Worm (Caenorhabditis elegans) whole organism, midembryonic: ENCODE measurements around the gene F29A7.6.

Source experiments
- T22C8.4 ChIP-seq: fragments of 200-800 bp; sonication (Bioruptor generic); IDR thresholded peaks from 2 replicates; pipeline ENCODE4 v1.3.6; 2022; ENCODE audit warnings: missing genetic modification characterization, missing compliant biosample characterization
- cog-1 ChIP-seq: sonication (generic microtip); optimal IDR thresholded peaks from 2 replicates; lab custom pipeline; 2016; ENCODE audit warnings: missing genetic modification characterization, missing compliant biosample characterization
- flt-1 ChIP-seq: fragments of 200-800 bp; sonication (Bioruptor generic); IDR thresholded peaks from 2 replicates; pipeline ENCODE4 v1.3.6; 2022; ENCODE audit warnings: missing genetic modification characterization, missing compliant biosample characterization
- klf-2 ChIP-seq: fragments of 200-800 bp; sonication (Bioruptor generic); conservative IDR thresholded peaks from 2 replicates; pipeline ENCODE4 v1.3.6; 2022; ENCODE audit warnings: missing genetic modification reagents, missing genetic modification characterization, missing compliant biosample characterization
- med-1 ChIP-seq: sonication (generic microtip); optimal IDR thresholded peaks from 2 replicates; lab custom pipeline; 2017; ENCODE audit warnings: missing genetic modification characterization, mild to moderate bottlenecking, missing compliant biosample characterization, antibody characterized with exemption, missing genetic modification reagents; ENCODE audit not compliant: insufficient read depth
- ref-1 ChIP-seq: fragments of 200-800 bp; sonication (Bioruptor generic); conservative IDR thresholded peaks from 2 replicates; pipeline ENCODE4 v1.3.6; 2022; ENCODE audit warnings: missing genetic modification reagents, missing genetic modification characterization, missing compliant biosample characterization
- tab-1 ChIP-seq: fragments of 200-800 bp; sonication (Bioruptor generic); IDR thresholded peaks from 2 replicates; pipeline ENCODE4 v1.3.6; 2022; ENCODE audit warnings: missing genetic modification characterization, missing compliant biosample characterization
- ztf-23 ChIP-seq: fragments of 200-800 bp; sonication (Bioruptor generic); IDR thresholded peaks from 2 replicates; pipeline ENCODE4 v1.3.6; 2022; ENCODE audit warnings: missing genetic modification reagents, missing genetic modification characterization, missing compliant biosample characterization
- ztf-29 ChIP-seq: fragments of 200-800 bp; sonication (Bioruptor generic); IDR thresholded peaks from 2 replicates; pipeline ENCODE4 v1.3.6; 2022; ENCODE audit warnings: missing genetic modification reagents, missing genetic modification characterization, missing compliant biosample characterization

F29A7.6 gene

ce11 chrII:2751278-2751677 is 1.1 kb downstream of the F29A7.6 start:
- TF ChIP-seq ztf-23 = no peak
- TF ChIP-seq cog-1 (tag; lab: Kevin White, UChicago) = no peak
- TF ChIP-seq ztf-29 (GFP tag; lab: Robert Waterston, UW) = no peak

DNA sequence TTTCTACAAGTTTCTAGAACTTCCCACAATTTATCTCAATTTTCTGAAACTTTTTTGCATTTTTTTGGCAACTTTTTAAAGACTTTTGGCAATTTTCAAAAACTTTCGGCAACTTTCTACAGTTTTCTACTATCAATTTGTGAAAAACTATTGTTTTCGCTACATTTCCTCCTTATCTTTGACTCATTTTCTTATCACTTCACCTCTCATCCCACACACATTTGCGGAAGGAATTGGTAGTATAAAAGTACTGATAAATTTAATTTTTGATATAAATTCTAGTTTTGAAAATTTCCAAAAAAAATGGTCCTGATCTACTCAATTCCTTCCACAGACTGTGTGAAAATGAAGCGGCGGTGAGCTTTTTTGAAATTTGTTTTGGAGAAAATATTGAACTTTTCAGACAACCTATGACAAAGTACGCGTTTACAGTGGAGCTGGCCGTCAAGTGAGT is 2.8 kb downstream of the F29A7.6 start, which contains the start of gene F29A7.4:
Gene F29A7.4, plus strand, starts transcription at position 404 of the 454 bp plus-strand sequence.
- no peak for TF ChIP-seq cog-1 (tag; lab: Kevin White, UChicago)
- no peak for TF ChIP-seq T22C8.4
- no peak for TF ChIP-seq ztf-23
- no peak for TF ChIP-seq ztf-29 (GFP tag; lab: Robert Waterston, UW)
- TF ChIP-seq ref-1 (GFP tag; lab: Robert Waterston, UW) = no peak
- TF ChIP-seq tab-1 (GFP tag; lab: Robert Waterston, UW) = no peak
- no peak for TF ChIP-seq med-1
- no peak for TF ChIP-seq flt-1 (GFP tag; lab: Robert Waterston, UW)
- no peak for TF ChIP-seq klf-2 (GFP tag; lab: Robert Waterston, UW)

DNA sequence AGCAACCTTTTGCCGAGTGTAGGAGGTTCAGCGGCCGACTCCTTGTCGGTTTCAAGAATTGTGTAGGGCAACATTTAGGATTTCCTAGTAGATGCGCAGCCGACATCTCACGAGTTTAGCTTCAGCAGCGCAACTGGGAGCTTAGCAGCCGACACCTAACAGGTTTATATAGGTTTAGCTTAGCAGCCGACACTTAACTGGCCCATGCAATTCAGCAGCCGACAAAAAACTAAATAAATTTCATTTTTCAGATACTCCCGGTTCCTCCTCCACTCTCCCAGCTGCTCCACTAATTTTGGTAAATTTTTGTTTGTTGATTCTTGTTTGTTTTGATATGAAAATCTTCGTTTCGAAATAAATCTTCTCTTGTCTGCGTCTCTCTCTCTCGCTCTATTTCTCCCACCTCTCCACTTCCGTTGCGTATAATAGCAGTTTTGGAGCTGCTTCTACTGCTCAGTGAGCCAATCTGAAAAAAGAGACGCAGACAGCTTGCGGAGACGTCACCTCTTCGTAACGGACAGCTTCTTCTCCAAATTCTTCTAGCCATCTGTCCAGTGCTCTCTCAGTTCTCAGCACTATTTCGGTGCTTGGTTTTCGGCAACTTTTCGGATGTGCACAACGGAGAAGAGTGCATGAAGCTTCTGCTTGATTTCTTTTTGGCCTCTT is 4.3 kb downstream of the F29A7.6 start:
- TF ChIP-seq tab-1 (GFP tag; lab: Robert Waterston, UW) = no peak
- no peak for TF ChIP-seq klf-2 (GFP tag; lab: Robert Waterston, UW)
- TF ChIP-seq ref-1 (GFP tag; lab: Robert Waterston, UW) = no peak

DNA sequence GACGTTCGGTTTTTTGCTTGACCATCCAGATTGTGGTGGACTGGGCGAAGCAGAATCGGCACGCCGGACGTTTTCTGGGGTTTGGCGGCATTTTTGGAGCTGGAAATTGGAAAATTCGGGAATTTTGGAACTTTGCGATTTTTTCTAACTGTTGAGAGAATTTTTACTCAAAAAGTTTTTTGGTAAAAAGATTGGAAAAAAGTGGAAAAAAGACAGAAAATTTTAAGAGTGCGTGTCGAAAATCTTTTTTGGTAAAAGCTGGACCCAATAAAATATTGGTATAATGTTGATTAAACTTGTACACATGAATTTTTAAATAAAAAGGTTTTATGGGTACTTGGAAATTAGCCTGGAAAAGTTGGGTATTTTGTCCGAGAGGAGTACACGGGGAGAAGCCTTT is 10.2 kb downstream of the F29A7.6 start, which contains the start of gene T05A8.7:
Gene T05A8.7, minus strand, starts transcription at position 101 of the 400 bp plus-strand sequence.
- TF ChIP-seq ztf-29 (GFP tag; lab: Robert Waterston, UW) (no peak), flt-1 (GFP tag; lab: Robert Waterston, UW) (no peak), T22C8.4 (no peak), klf-2 (GFP tag; lab: Robert Waterston, UW) (no peak), cog-1 (tag; lab: Kevin White, UChicago) (no peak), ref-1 (GFP tag; lab: Robert Waterston, UW) (no peak), ztf-23 (no peak), med-1 (no peak), tab-1 (GFP tag; lab: Robert Waterston, UW) (no peak)

DNA sequence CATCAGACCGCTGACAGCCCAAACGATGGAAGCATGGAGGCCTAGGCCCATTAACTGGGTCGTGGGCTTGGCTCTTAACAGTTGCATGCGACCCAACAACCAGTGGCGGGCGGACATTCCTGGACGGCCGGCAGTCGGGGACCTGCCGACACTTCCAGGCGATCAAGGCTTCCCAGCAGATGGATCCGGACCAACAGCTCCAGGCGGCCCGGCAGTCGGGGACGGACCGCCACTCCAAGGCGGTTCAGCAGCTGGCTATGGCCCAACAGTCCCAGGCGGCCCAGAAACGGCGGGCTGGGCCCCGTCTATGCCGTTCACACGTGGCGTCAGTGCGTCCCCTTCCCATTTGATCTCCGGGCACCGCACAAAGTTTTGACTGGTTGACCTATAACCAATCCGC is 11.0 kb downstream of the F29A7.6 start:
- TF ChIP-seq klf-2 (GFP tag; lab: Robert Waterston, UW) = no peak
- TF ChIP-seq T22C8.4 = no peak
- no peak for TF ChIP-seq cog-1 (tag; lab: Kevin White, UChicago)
- no peak for TF ChIP-seq med-1
- TF ChIP-seq tab-1 (GFP tag; lab: Robert Waterston, UW) = no peak
- TF ChIP-seq ztf-23 = no peak
- no peak for TF ChIP-seq ref-1 (GFP tag; lab: Robert Waterston, UW)
- TF ChIP-seq flt-1 (GFP tag; lab: Robert Waterston, UW) = no peak
- no peak for TF ChIP-seq ztf-29 (GFP tag; lab: Robert Waterston, UW)

DNA sequence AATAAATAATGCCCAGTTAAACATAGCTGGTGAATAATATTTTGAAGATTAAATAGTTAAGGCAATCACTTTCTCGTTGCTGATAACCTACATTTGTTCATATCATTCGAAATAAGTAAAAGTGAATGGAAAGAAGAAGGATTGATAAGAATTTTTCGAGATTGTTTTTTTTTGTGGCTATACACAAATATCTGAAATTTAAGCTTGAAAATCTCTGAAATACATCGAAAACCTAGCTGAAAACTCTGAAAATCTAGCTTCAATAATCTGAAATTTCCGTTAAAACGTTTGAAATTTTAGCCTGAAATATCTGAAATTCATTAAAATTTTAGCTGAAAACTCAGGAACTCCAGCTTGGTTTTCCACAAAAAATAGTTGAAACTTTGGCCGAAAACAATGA is 12.8 kb downstream of the F29A7.6 start, which contains the start of gene T05A8.6:
Gene T05A8.6, minus strand, starts transcription at position 101 of the 400 bp plus-strand sequence.
- TF ChIP-seq ref-1 (GFP tag; lab: Robert Waterston, UW) (no peak), T22C8.4 (no peak), ztf-29 (GFP tag; lab: Robert Waterston, UW) (no peak), med-1 (no peak), ztf-23 (no peak), cog-1 (tag; lab: Kevin White, UChicago) (no peak), klf-2 (GFP tag; lab: Robert Waterston, UW) (no peak), tab-1 (GFP tag; lab: Robert Waterston, UW) (no peak), flt-1 (GFP tag; lab: Robert Waterston, UW) (no peak)

DNA sequence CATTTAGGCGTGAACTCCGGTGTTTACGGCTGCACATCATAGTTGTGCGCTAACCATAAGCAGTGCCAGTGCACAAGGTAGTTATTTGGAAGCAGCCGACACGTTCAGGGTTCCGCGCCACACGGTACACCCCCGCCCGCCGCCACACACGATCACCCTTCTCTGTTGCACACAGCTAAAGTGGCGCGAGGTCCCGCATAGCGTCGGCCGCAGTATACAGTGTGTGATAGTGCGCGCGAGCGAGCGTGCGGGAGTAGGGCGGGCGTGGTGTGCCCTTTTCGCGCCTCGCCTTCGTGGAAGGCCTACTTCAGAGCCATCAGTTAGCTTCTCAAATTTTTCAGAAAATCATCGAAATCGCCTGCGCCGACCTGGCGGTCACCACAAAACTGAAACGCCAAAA is 15.5 kb downstream of the F29A7.6 start:
- no peak for TF ChIP-seq klf-2 (GFP tag; lab: Robert Waterston, UW)
- TF ChIP-seq ztf-23 = no peak
- no peak for TF ChIP-seq ref-1 (GFP tag; lab: Robert Waterston, UW)
- TF ChIP-seq med-1 = no peak
- no peak for TF ChIP-seq flt-1 (GFP tag; lab: Robert Waterston, UW)
- TF ChIP-seq T22C8.4 = no peak
- TF ChIP-seq tab-1 (GFP tag; lab: Robert Waterston, UW) = 0 out of 2 replicates have a peak, but pooled peaks have one; percentile 16

- TF ChIP-seq tab-1 (GFP tag; lab: Robert Waterston, UW) (no peak), med-1 (no peak), klf-2 (GFP tag; lab: Robert Waterston, UW) (no peak), ref-1 (GFP tag; lab: Robert Waterston, UW) (no peak), flt-1 (GFP tag; lab: Robert Waterston, UW) (no peak), ztf-23 (no peak), cog-1 (tag; lab: Kevin White, UChicago) (no peak), ztf-29 (GFP tag; lab: Robert Waterston, UW) (no peak), T22C8.4 (no peak)
Observed at ce11 chrII:2736156-2736728, 16.2 kb downstream of the F29A7.6 start, which contains the start of gene T05A8.8. Gene T05A8.8 (plus strand): TSS chrII:2736678.

- TF ChIP-seq ztf-29 (GFP tag; lab: Robert Waterston, UW) = no peak
- TF ChIP-seq ztf-23 = no peak
- TF ChIP-seq klf-2 (GFP tag; lab: Robert Waterston, UW) = no peak
- no peak for TF ChIP-seq ref-1 (GFP tag; lab: Robert Waterston, UW)
- no peak for TF ChIP-seq T22C8.4
- no peak for TF ChIP-seq cog-1 (tag; lab: Kevin White, UChicago)
- TF ChIP-seq tab-1 (GFP tag; lab: Robert Waterston, UW) = no peak
- TF ChIP-seq med-1 = no peak
- no peak for TF ChIP-seq flt-1 (GFP tag; lab: Robert Waterston, UW)
Observed at ce11 chrII:2735644-2736043, 16.8 kb downstream of the F29A7.6 start.
